Worm (Caenorhabditis elegans) whole organism, young adult: ENCODE data around the gene R02E12.12.

ENCODE experiments used
- B0261.1 ChIP-seq: sonication (generic microtip); optimal IDR thresholded peaks from 2 replicates; lab custom pipeline; 2016; ENCODE audit warnings: mild to moderate bottlenecking, missing genetic modification characterization, moderate library complexity, missing compliant biosample characterization
- B0336.3 ChIP-seq: fragments of 200-800 bp; sonication (Bioruptor generic); IDR thresholded peaks from 2 replicates; pipeline ENCODE4 v1.3.6; 2022; ENCODE audit warnings: missing genetic modification characterization, missing compliant biosample characterization
- C17E4.6 ChIP-seq: fragments of 200-800 bp; sonication (Bioruptor generic); IDR thresholded peaks from 2 replicates; pipeline ENCODE4 v1.3.6; 2022; ENCODE audit warnings: missing genetic modification reagents, missing genetic modification characterization, missing compliant biosample characterization
- D2030.7 ChIP-seq: fragments of 200-800 bp; sonication (Bioruptor generic); IDR thresholded peaks from 2 replicates; pipeline ENCODE4 v1.3.6; 2022; ENCODE audit warnings: missing genetic modification reagents, missing genetic modification characterization, missing compliant biosample characterization
- F33H1.4 ChIP-seq: fragments of 200-800 bp; sonication (Bioruptor generic); IDR thresholded peaks from 2 replicates; pipeline ENCODE4 v1.3.6; 2022; ENCODE audit warnings: missing genetic modification reagents, missing genetic modification characterization, missing compliant biosample characterization
- F49E8.2 ChIP-seq: sonication (generic microtip); optimal IDR thresholded peaks from 3 replicates; lab custom pipeline; 2017; ENCODE audit warnings: missing genetic modification characterization, mild to moderate bottlenecking, missing compliant biosample characterization, antibody characterized with exemption, moderate library complexity; ENCODE audit not compliant: insufficient read depth
- F57A8.1 ChIP-seq: fragments of 200-800 bp; sonication (Bioruptor generic); optimal IDR thresholded peaks from 2 replicates; lab custom pipeline; 2018; ENCODE audit warnings: mild to moderate bottlenecking, missing genetic modification characterization, moderate library complexity, missing compliant biosample characterization
- K11D2.4 ChIP-seq: fragments of 200-800 bp; sonication (Bioruptor generic); IDR thresholded peaks from 2 replicates; pipeline ENCODE4 v1.3.6; 2022; ENCODE audit warnings: missing genetic modification reagents, missing genetic modification characterization, missing compliant biosample characterization
- Y53F4B.3 ChIP-seq: fragments of 200-800 bp; sonication (Bioruptor generic); IDR thresholded peaks from 2 replicates; pipeline ENCODE4 v1.3.6; 2022; ENCODE audit warnings: missing genetic modification reagents, missing genetic modification characterization, missing compliant biosample characterization
- Y53G8AR.9 ChIP-seq: fragments of 200-800 bp; sonication (Bioruptor generic); conservative IDR thresholded peaks from 2 replicates; pipeline ENCODE4 v1.3.6; 2022; ENCODE audit warnings: missing genetic modification reagents, missing genetic modification characterization, missing compliant biosample characterization
- Y79H2A.3 ChIP-seq: fragments of 200-800 bp; sonication (Bioruptor generic); conservative IDR thresholded peaks from 2 replicates; pipeline ENCODE4 v1.3.6; 2022; ENCODE audit warnings: missing genetic modification reagents, missing genetic modification characterization, missing compliant biosample characterization
- Y95B8A.8 ChIP-seq: fragments of 200-800 bp; sonication (Bioruptor generic); IDR thresholded peaks from 2 replicates; pipeline ENCODE4 v1.3.6; 2022; ENCODE audit warnings: missing genetic modification reagents, missing genetic modification characterization, missing compliant biosample characterization
- ZK185.1 ChIP-seq: sonication (generic microtip); optimal IDR thresholded peaks from 2 replicates; lab custom pipeline; 2016; ENCODE audit warnings: mild to moderate bottlenecking, missing genetic modification characterization, missing compliant biosample characterization; ENCODE audit not compliant: poor library complexity, severe bottlenecking
- akir-1 ChIP-seq: fragments of 200-800 bp; sonication (Bioruptor generic); optimal IDR thresholded peaks from 2 replicates; lab custom pipeline; 2018; ENCODE audit warnings: mild to moderate bottlenecking, missing genetic modification characterization, moderate library complexity, missing compliant biosample characterization
- ama-1 ChIP-seq, 3 experiments: fragments of 150-350 bp in 1 of 3; sonication (generic microtip) in 2 of 3; optimal IDR thresholded peaks; 2 replicates each; lab custom pipeline; 2014 to 2018; ENCODE audit warnings: missing biosample characterization in 2 of 3, missing genetic modification characterization in 2 of 3, missing genetic modification reagents in 2 of 3
- athp-1 ChIP-seq: sonication (generic microtip); optimal IDR thresholded peaks from 2 replicates; lab custom pipeline; 2017; ENCODE audit warnings: mild to moderate bottlenecking, missing genetic modification characterization, missing compliant biosample characterization
- attf-5 ChIP-seq: fragments of 200-800 bp; sonication (Bioruptor generic); optimal IDR thresholded peaks from 2 replicates; lab custom pipeline; 2018; ENCODE audit warnings: mild to moderate bottlenecking, missing genetic modification characterization, missing compliant biosample characterization
- ccch-3 ChIP-seq: fragments of 200-800 bp; sonication (Bioruptor generic); optimal IDR thresholded peaks from 2 replicates; lab custom pipeline; 2018; ENCODE audit warnings: mild to moderate bottlenecking, missing genetic modification characterization, missing compliant biosample characterization
- ceh-40 ChIP-seq: fragments of 200-800 bp; sonication (Bioruptor generic); IDR thresholded peaks from 2 replicates; pipeline ENCODE4 v1.3.6; 2022; ENCODE audit warnings: missing genetic modification characterization, missing compliant biosample characterization
- ceh-58 ChIP-seq: fragments of 200-800 bp; sonication (Bioruptor generic); IDR thresholded peaks from 2 replicates; pipeline ENCODE4 v1.3.6; 2022; ENCODE audit warnings: missing genetic modification characterization, missing compliant biosample characterization
- dpl-1 ChIP-seq: fragments of 150-350 bp; optimal IDR thresholded peaks from 2 replicates; lab custom pipeline; 2014; ENCODE audit warnings: missing biosample characterization, missing genetic modification reagents, missing genetic modification characterization
- efl-1 ChIP-seq: fragments of 150-350 bp; optimal IDR thresholded peaks from 2 replicates; lab custom pipeline; 2014; ENCODE audit warnings: missing biosample characterization, missing genetic modification reagents, missing genetic modification characterization
- egl-18 ChIP-seq: fragments of 200-800 bp; sonication (Bioruptor generic); IDR thresholded peaks from 2 replicates; pipeline ENCODE4 v1.3.6; 2022; ENCODE audit warnings: missing genetic modification reagents, missing genetic modification characterization, missing compliant biosample characterization
- him-1 ChIP-seq: sonication (generic microtip); optimal IDR thresholded peaks from 2 replicates; lab custom pipeline; 2016; ENCODE audit warnings: missing genotype, missing genetic modification reagents, missing genetic modification characterization, missing compliant biosample characterization
- hlh-26 ChIP-seq: fragments of 200-800 bp; sonication (Bioruptor generic); conservative IDR thresholded peaks from 2 replicates; pipeline ENCODE4 v1.3.6; 2022; ENCODE audit warnings: missing genetic modification reagents, missing genetic modification characterization, missing compliant biosample characterization
- hmg-20 ChIP-seq: fragments of 200-800 bp; sonication (Bioruptor generic); IDR thresholded peaks from 2 replicates; pipeline ENCODE4 v1.3.6; 2022; ENCODE audit warnings: missing genetic modification reagents, missing genetic modification characterization, missing compliant biosample characterization
- let-526 ChIP-seq: fragments of 200-800 bp; sonication (Bioruptor generic); IDR thresholded peaks from 2 replicates; pipeline ENCODE4 v1.3.6; 2022; ENCODE audit warnings: missing genetic modification reagents, missing genetic modification characterization, missing compliant biosample characterization
- lin-26 ChIP-seq: fragments of 200-800 bp; sonication (Bioruptor generic); IDR thresholded peaks from 2 replicates; pipeline ENCODE4 v1.3.6; 2022; ENCODE audit warnings: missing genetic modification reagents, missing genetic modification characterization, missing compliant biosample characterization
- lin-40 ChIP-seq: sonication (generic microtip); optimal IDR thresholded peaks from 2 replicates; lab custom pipeline; 2016; ENCODE audit warnings: missing genetic modification characterization, mild to moderate bottlenecking, missing compliant biosample characterization, missing genotype, missing genetic modification reagents
- lin-54 ChIP-seq: fragments of 200-800 bp; sonication (Bioruptor generic); optimal IDR thresholded peaks from 2 replicates; lab custom pipeline; 2018; ENCODE audit warnings: mild to moderate bottlenecking, missing genetic modification characterization, missing compliant biosample characterization
- nfya-1 ChIP-seq: sonication (generic microtip); optimal IDR thresholded peaks from 2 replicates; lab custom pipeline; 2017; ENCODE audit warnings: antibody characterized with exemption, missing compliant biosample characterization, missing genetic modification characterization, borderline replicate concordance; ENCODE audit not compliant: insufficient read depth
- nhr-120 ChIP-seq: fragments of 200-800 bp; sonication (Bioruptor generic); IDR thresholded peaks from 2 replicates; pipeline ENCODE4 v1.3.6; 2022; ENCODE audit warnings: missing genetic modification characterization, missing compliant biosample characterization
- nhr-179 ChIP-seq: sonication (generic microtip); optimal IDR thresholded peaks from 2 replicates; lab custom pipeline; 2016; ENCODE audit warnings: mild to moderate bottlenecking, missing genetic modification characterization, missing compliant biosample characterization
- nhr-27 ChIP-seq: fragments of 200-800 bp; sonication (Bioruptor generic); optimal IDR thresholded peaks from 2 replicates; lab custom pipeline; 2018; ENCODE audit warnings: mild to moderate bottlenecking, missing genetic modification characterization, moderate library complexity, missing compliant biosample characterization
- nhr-90 ChIP-seq: sonication (generic microtip); optimal IDR thresholded peaks from 2 replicates; lab custom pipeline; 2016; ENCODE audit warnings: missing genotype, mild to moderate bottlenecking, missing genetic modification characterization, missing compliant biosample characterization
- pha-4 ChIP-seq: fragments of 150-350 bp; sonication (generic microtip); optimal IDR thresholded peaks from 2 replicates; lab custom pipeline; 2014; ENCODE audit warnings: missing biosample characterization, missing genetic modification reagents, missing genetic modification characterization
- rec-8 ChIP-seq, 2 experiments: sonication (generic microtip); optimal IDR thresholded peaks; 2 replicates each; lab custom pipeline; 2016; ENCODE audit warnings: mild to moderate bottlenecking in 2 of 2, missing genetic modification characterization in 2 of 2, missing genetic modification reagents in 2 of 2, missing genotype in 2 of 2, missing biosample characterization in 1 of 2, missing compliant biosample characterization in 1 of 2, moderate library complexity in 1 of 2
- repo-1 ChIP-seq: sonication (generic microtip); optimal IDR thresholded peaks from 2 replicates; lab custom pipeline; 2017; ENCODE audit warnings: mild to moderate bottlenecking, missing genetic modification characterization, missing compliant biosample characterization
- sea-2 ChIP-seq: fragments of 200-800 bp; sonication (Bioruptor generic); IDR thresholded peaks from 2 replicates; pipeline ENCODE4 v1.3.6; 2022; ENCODE audit warnings: missing genetic modification characterization, missing compliant biosample characterization
- snpc-3.4 ChIP-seq: sonication (generic microtip); optimal IDR thresholded peaks from 2 replicates; lab custom pipeline; 2017; ENCODE audit warnings: missing genetic modification characterization, mild to moderate bottlenecking, missing compliant biosample characterization, antibody characterized with exemption, moderate library complexity, missing genotype, missing genetic modification reagents
- snpc-4 ChIP-seq, 5 experiments: fragments of 150-350 bp in 1 of 5; sonication (generic microtip) in 4 of 5; optimal IDR thresholded peaks; 2 replicates each; lab custom pipeline; 2014 to 2018; ENCODE audit warnings: missing genetic modification characterization in 5 of 5, missing biosample characterization in 3 of 5, antibody characterized with exemption in 2 of 5, mild to moderate bottlenecking in 2 of 5, missing compliant biosample characterization in 2 of 5, missing genotype in 2 of 5, moderate library complexity in 2 of 5, missing genetic modification reagents in 1 of 5
- sptf-2 ChIP-seq: fragments of 200-800 bp; sonication (Bioruptor generic); optimal IDR thresholded peaks from 2 replicates; lab custom pipeline; 2018; ENCODE audit warnings: mild to moderate bottlenecking, missing genetic modification characterization, missing compliant biosample characterization
- tlf-1 ChIP-seq: fragments of 200-800 bp; sonication (Bioruptor generic); optimal IDR thresholded peaks from 2 replicates; lab custom pipeline; 2018; ENCODE audit warnings: mild to moderate bottlenecking, missing genetic modification characterization, missing compliant biosample characterization
- xnd-1 ChIP-seq: sonication (generic microtip); optimal IDR thresholded peaks from 2 replicates; lab custom pipeline; 2016; ENCODE audit warnings: missing genotype, missing genetic modification reagents, missing genetic modification characterization, missing compliant biosample characterization
- zim-3 ChIP-seq: sonication (generic microtip); optimal IDR thresholded peaks from 2 replicates; lab custom pipeline; 2017; ENCODE audit warnings: mild to moderate bottlenecking, missing genetic modification characterization, moderate library complexity, missing compliant biosample characterization
- ztf-6 ChIP-seq: fragments of 200-800 bp; sonication (Bioruptor generic); IDR thresholded peaks from 2 replicates; pipeline ENCODE4 v1.3.6; 2022; ENCODE audit warnings: missing genetic modification reagents, missing genetic modification characterization, missing compliant biosample characterization

The R02E12.12 gene

ce11 chrX:3969980-3970403 lies 33.3 kb upstream of the R02E12.12 start (continued):
- TF ChIP-seq rec-8 (tag; optimal IDR thresholded peaks at IDR 0.05; lab: Kevin White, UChicago) (peak; percentile 12 to 78), Y53F4B.3 (GFP tag; lab: Robert Waterston, UW) (peak; percentile 85; the same call in 1 of the 2 replicates), efl-1 (GFP tag; lab: Kevin White, UChicago) (no peak), hlh-26 (GFP tag; lab: Robert Waterston, UW) (no peak), let-526 (GFP tag; lab: Robert Waterston, UW) (0 out of 2 replicates have a peak, but pooled peaks have one; percentile 14), xnd-1 (no peak), C17E4.6 (GFP tag; lab: Robert Waterston, UW) (peak; percentile 82), athp-1 (peak; percentile 70), nfya-1 (tag; lab: Kevin White, UChicago) (no peak), snpc-4 (GFP tag; optimal IDR thresholded peaks at IDR 0.05; lab: Kevin White, UChicago) (peak; percentile 61), snpc-4 (tag; optimal IDR thresholded peaks at IDR 0.05; lab: Kevin White, UChicago) (peak; percentile 6 to 76 (median 54)), attf-5 (GFP tag; lab: Kevin White, UChicago) (peak; percentile 70), ama-1 (optimal IDR thresholded peaks at IDR 0.05; lab: Kevin White, UChicago) (no peak), ama-1 (GFP tag; optimal IDR thresholded peaks at IDR 0.05; lab: Kevin White, UChicago) (peak in 1 of 2 experiments; percentile 43), tlf-1 (GFP tag; lab: Kevin White, UChicago) (peak; percentile 33), pha-4 (tag; lab: Kevin White, UChicago) (no peak), Y95B8A.8 (peak; percentile 76; the same call in 1 of the 2 replicates), F57A8.1 (GFP tag; lab: Kevin White, UChicago) (peak; percentile 67), lin-26 (GFP tag; lab: Robert Waterston, UW) (peak; percentile 88), nhr-27 (tag; lab: Kevin White, UChicago) (no peak), K11D2.4 (GFP tag; lab: Robert Waterston, UW) (peak; percentile 75), egl-18 (GFP tag; lab: Robert Waterston, UW) (0 out of 2 replicates have a peak, but pooled peaks have one; percentile 70), akir-1 (GFP tag; lab: Kevin White, UChicago) (no peak), ztf-6 (GFP tag; lab: Robert Waterston, UW) (peak; percentile 62; the same call in 1 of the 2 replicates), hmg-20 (GFP tag; lab: Robert Waterston, UW) (0 out of 2 replicates have a peak, but pooled peaks have one; percentile 5), B0336.3 (GFP tag; lab: Robert Waterston, UW) (peak; percentile 70), Y53G8AR.9 (GFP tag; lab: Robert Waterston, UW) (peak; percentile 89), sea-2 (GFP tag; lab: Robert Waterston, UW) (no peak), him-1 (peak; percentile 95), ceh-40 (GFP tag; lab: Robert Waterston, UW) (peak; percentile 82; the same call in 1 of the 2 replicates), lin-54 (GFP tag; lab: Kevin White, UChicago) (peak; percentile 66), ceh-58 (GFP tag; lab: Robert Waterston, UW) (0 out of 2 replicates have a peak, but pooled peaks have one; percentile 61), ccch-3 (GFP tag; lab: Kevin White, UChicago) (peak; percentile 7), B0261.1 (peak; percentile 97), F33H1.4 (GFP tag; lab: Robert Waterston, UW) (0 out of 2 replicates have a peak, but pooled peaks have one; percentile 6), lin-40 (tag; lab: Kevin White, UChicago) (peak; percentile 86), nhr-120 (GFP tag; lab: Robert Waterston, UW) (peak; percentile 68; the same call in 1 of the 2 replicates), repo-1 (no peak), snpc-3.4 (tag; lab: Kevin White, UChicago) (peak; percentile 64), dpl-1 (no peak), sptf-2 (GFP tag; lab: Kevin White, UChicago) (no peak), D2030.7 (GFP tag; lab: Robert Waterston, UW) (peak; percentile 98), nhr-179 (tag; lab: Kevin White, UChicago) (no peak), Y79H2A.3 (GFP tag; lab: Robert Waterston, UW) (0 out of 2 replicates have a peak, but pooled peaks have one; percentile 23), zim-3 (tag; lab: Kevin White, UChicago) (peak; percentile 47), F49E8.2 (tag; lab: Kevin White, UChicago) (peak; percentile 37), nhr-90 (peak; percentile 90), ZK185.1 (tag; lab: Kevin White, UChicago) (peak; percentile 83)
